Worm (Caenorhabditis elegans) whole organism, L4/young adult: ENCODE data around the gene C06C3.7.

Source experiments
- W03F9.2 ChIP-seq: fragments of 150-350 bp; optimal IDR thresholded peaks from 2 replicates; lab custom pipeline; 2014; ENCODE audit warnings: missing biosample characterization, missing genetic modification characterization
- dao-5 ChIP-seq: sonication (generic microtip); optimal IDR thresholded peaks from 2 replicates; lab custom pipeline; 2016; ENCODE audit warnings: missing genotype, missing genetic modification characterization, moderate library complexity, missing compliant biosample characterization
- him-1 ChIP-seq: sonication (generic microtip); optimal IDR thresholded peaks from 2 replicates; lab custom pipeline; 2016; ENCODE audit warnings: missing genotype, missing genetic modification reagents, missing genetic modification characterization, missing compliant biosample characterization

The C06C3.7 gene

ce11 chrII:9374807-9375206 lies 10.5 kb upstream of the C06C3.7 start, which contains the start of gene C06C3.12:
Gene C06C3.12 (plus strand): TSS chrII:9375107.
- TF ChIP-seq W03F9.2 (tag; lab: Kevin White, UChicago), result no peak
- no peak for TF ChIP-seq him-1 (tag; lab: Kevin White, UChicago)
- TF ChIP-seq dao-5 (tag; lab: Kevin White, UChicago), result no peak

DNA sequence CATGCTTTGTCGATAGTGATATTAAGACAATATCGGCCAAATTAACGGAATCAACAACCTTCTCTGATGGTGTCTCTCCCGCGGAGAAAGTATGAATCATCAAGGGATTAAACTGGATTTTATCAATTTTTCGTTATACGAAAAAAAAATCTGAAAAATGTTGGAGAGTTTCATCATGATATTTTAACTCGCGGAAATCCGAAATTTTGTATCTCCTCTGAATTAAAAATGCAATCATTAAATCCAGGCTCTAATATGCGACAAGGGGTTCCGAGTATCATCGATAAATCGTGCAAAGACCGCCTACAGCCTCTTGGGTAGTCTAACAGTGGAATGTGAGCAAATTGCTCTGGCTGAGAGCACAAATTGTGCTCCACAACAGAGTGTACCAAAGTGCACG lies 8.2 kb upstream of the C06C3.7 start, which contains the start of gene C06C3.10:
Gene C06C3.10, minus strand, starts transcription at position 101 of the 400 bp plus-strand sequence.
- TF ChIP-seq him-1 (tag; lab: Kevin White, UChicago) (no peak), W03F9.2 (tag; lab: Kevin White, UChicago) (no peak), dao-5 (tag; lab: Kevin White, UChicago) (no peak)

- TF ChIP-seq W03F9.2 (tag; lab: Kevin White, UChicago) (no peak), dao-5 (tag; lab: Kevin White, UChicago) (no peak), him-1 (tag; lab: Kevin White, UChicago) (no peak)
These were observed 7.2 kb upstream of the C06C3.7 start for ce11 chrII:9378174-9378573.

DNA sequence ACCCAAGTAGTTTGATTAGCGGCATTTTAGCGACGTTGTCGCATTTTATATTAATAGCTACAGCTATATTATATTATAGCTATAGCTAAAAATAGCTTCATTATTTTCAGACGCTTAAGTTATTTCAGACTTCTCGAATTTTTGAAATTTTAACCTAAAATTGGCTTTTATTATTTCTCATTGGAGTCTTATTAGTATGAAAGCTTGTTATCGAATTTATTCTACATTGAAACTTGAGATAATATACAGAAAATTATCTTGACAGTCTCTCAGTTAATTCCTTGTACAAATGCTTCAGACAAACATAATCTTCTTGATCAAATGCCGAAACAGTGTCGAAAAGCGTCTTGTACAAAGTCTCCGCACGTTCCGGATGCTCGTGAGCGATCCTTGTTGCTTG lies 5.5 kb upstream of the C06C3.7 start, which contains the start of gene srh-48:
Gene srh-48, plus strand, starts transcription at position 301 of the 400 bp plus-strand sequence.
- TF ChIP-seq W03F9.2 (tag; lab: Kevin White, UChicago), result no peak
- no peak for TF ChIP-seq dao-5 (tag; lab: Kevin White, UChicago)
- no peak for TF ChIP-seq him-1 (tag; lab: Kevin White, UChicago)

- no peak for TF ChIP-seq him-1 (tag; lab: Kevin White, UChicago)
- no peak for TF ChIP-seq W03F9.2 (tag; lab: Kevin White, UChicago)
- TF ChIP-seq dao-5 (tag; lab: Kevin White, UChicago), result no peak
These were observed 7.4 kb downstream of the C06C3.7 start, which contains the start of gene lido-17 for ce11 chrII:9392724-9393123. Gene lido-17 (minus strand): TSS chrII:9392824.

DNA sequence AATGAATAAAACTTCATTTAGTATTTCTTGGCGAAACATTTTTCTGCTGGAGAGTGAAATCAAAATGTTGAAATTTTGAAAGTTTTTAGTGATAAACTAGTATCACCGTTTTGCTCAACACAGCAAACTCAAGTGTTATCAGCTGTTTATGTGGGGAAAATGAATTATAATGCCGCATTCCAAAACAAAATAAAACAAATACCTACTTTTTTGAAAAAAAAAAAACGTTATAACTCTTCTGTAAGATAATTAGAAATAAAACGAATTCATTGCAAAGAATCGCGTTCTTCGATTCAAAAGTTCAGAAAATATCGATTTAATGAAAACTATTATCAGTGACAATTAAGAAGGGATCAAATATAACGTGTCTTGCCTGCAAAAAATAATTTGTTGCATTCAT lies 12.2 kb downstream of the C06C3.7 start, which contains the start of gene Y51B9A.9:
Gene Y51B9A.9, minus strand, starts transcription at position 101 of the 400 bp plus-strand sequence.
- TF ChIP-seq him-1 (tag; lab: Kevin White, UChicago) (no peak), W03F9.2 (tag; lab: Kevin White, UChicago) (no peak), dao-5 (tag; lab: Kevin White, UChicago) (no peak)

DNA sequence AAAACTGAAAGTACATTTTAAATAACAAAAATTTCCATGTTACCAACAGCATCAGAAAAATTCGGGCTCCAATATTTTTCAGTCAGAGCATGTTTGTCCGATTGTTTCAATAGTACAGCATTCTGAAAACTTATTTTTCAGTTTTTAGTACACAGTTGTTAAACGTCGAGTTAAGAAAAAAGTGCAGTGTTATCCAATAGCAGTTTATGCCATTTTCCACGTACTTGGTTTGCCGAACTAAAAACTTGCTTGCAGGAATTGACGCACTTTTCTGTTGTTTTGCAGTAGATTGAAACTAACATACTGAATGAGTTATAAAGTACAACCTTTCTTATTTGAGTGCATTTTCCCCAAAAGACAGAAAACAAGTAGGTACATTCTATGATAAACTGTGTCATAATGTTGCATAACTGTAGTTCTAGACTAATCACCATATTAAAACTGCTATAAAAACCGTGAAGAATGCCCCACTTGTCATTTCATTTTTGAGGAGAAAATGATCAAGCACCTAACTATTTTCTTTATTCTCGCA lies 13.1 kb downstream of the C06C3.7 start, which contains the start of the genes Y51B9A.14 and Y51B9A.8:
Gene Y51B9A.14, minus strand, starts transcription at position 101 of the 532 bp plus-strand sequence.
Gene Y51B9A.8, plus strand, starts transcription at position 482 of the 532 bp plus-strand sequence.
- TF ChIP-seq dao-5 (tag; lab: Kevin White, UChicago), result no peak
- no peak for TF ChIP-seq him-1 (tag; lab: Kevin White, UChicago)
- TF ChIP-seq W03F9.2 (tag; lab: Kevin White, UChicago), result no peak

DNA sequence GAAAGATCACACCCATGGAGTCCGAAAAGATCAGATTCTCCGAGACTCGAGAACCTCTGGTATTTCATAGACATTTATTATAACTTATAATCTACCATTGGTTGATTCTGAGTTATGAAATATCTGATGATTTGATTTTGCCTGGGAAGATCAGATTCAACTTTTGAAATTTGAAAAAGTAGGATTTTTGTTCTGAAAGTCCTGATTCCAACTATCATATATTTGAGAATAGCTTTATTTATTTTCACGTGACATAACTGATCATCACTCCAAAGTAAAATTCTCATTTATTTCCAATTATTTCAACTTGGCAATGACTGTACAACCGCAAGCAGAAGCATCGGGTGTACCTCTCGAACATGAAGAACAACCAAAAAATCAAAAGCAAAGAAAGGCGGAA lies 14.4 kb downstream of the C06C3.7 start, which contains the start of gene Y51B9A.7:
Gene Y51B9A.7, plus strand, starts transcription at position 301 of the 400 bp plus-strand sequence.
- TF ChIP-seq W03F9.2 (tag; lab: Kevin White, UChicago) (no peak), dao-5 (tag; lab: Kevin White, UChicago) (no peak), him-1 (tag; lab: Kevin White, UChicago) (no peak)

ce11 chrII:9403087-9403486 lies 17.7 kb downstream of the C06C3.7 start, which contains the start of gene Y51B9A.6:
Gene Y51B9A.6 (minus strand): TSS chrII:9403187.
- TF ChIP-seq W03F9.2 (tag; lab: Kevin White, UChicago) (no peak), him-1 (tag; lab: Kevin White, UChicago) (no peak), dao-5 (tag; lab: Kevin White, UChicago) (no peak)

- TF ChIP-seq W03F9.2 (tag; lab: Kevin White, UChicago) (no peak), him-1 (tag; lab: Kevin White, UChicago) (no peak), dao-5 (tag; lab: Kevin White, UChicago) (no peak)
These were observed 18.5 kb downstream of the C06C3.7 start, which contains the start of gene Y51B9A.5 for ce11 chrII:9403846-9404245. Gene Y51B9A.5 (plus strand): TSS chrII:9404146.

- no peak for TF ChIP-seq him-1 (tag; lab: Kevin White, UChicago)
- TF ChIP-seq W03F9.2 (tag; lab: Kevin White, UChicago), result no peak
- TF ChIP-seq dao-5 (tag; lab: Kevin White, UChicago), result no peak
These were observed 21.7 kb downstream of the C06C3.7 start, which contains the start of gene mpz-6 for ce11 chrII:9407020-9407419. Gene mpz-6 (minus strand): TSS chrII:9407120.

- TF ChIP-seq dao-5 (tag; lab: Kevin White, UChicago) (no peak), W03F9.2 (tag; lab: Kevin White, UChicago) (no peak), him-1 (tag; lab: Kevin White, UChicago) (no peak)
These were observed 22.1 kb downstream of the C06C3.7 start, which contains the start of gene arrd-2 for ce11 chrII:9407469-9407868. Gene arrd-2 (plus strand): TSS chrII:9407769.

- TF ChIP-seq W03F9.2 (tag; lab: Kevin White, UChicago) (no peak), dao-5 (tag; lab: Kevin White, UChicago) (no peak), him-1 (tag; lab: Kevin White, UChicago) (no peak)
These were observed 26.2 kb downstream of the C06C3.7 start, which contains the start of gene M176.9 for ce11 chrII:9411497-9411896. Gene M176.9 (minus strand): TSS chrII:9411597.
